Fruit fly (Drosophila melanogaster) whole organism, embryonic: ENCODE results near the gene anchor.

Experiments
- Adf1 ChIP-seq: fragments of 200-800 bp; sonication (Bioruptor generic); IDR thresholded peaks from 2 replicates; pipeline ENCODE4 v1.3.6; 2022; ENCODE audit warnings: missing biosample characterization, missing genetic modification characterization
- Blimp-1 ChIP-seq: fragments of 200-800 bp; sonication (Bioruptor generic); optimal IDR thresholded peaks from 3 replicates; lab custom pipeline; 2018; ENCODE audit warnings: missing biosample characterization, missing genetic modification characterization, mild to moderate bottlenecking, moderate library complexity, missing genetic modification reagents
- CG12659 ChIP-seq: fragments of 200-800 bp; sonication (Bioruptor generic); optimal IDR thresholded peaks from 3 replicates; lab custom pipeline; 2017; ENCODE audit warnings: mild to moderate bottlenecking, missing biosample characterization, missing genetic modification reagents, missing genetic modification characterization
- CG14014 ChIP-seq: fragments of 200-800 bp; sonication (Bioruptor generic); IDR thresholded peaks from 2 replicates; pipeline ENCODE4 v1.3.6; 2022; ENCODE audit warnings: missing biosample characterization, missing genetic modification characterization
- CG14667 ChIP-seq: fragments of 200-800 bp; sonication (Bioruptor generic); IDR thresholded peaks from 2 replicates; pipeline ENCODE4 v1.3.6; 2022; ENCODE audit warnings: missing biosample characterization, missing genetic modification characterization
- CG17359 ChIP-seq: fragments of 200-800 bp; sonication (Bioruptor generic); optimal IDR thresholded peaks from 3 replicates; lab custom pipeline; 2018; ENCODE audit warnings: missing biosample characterization, mild to moderate bottlenecking, missing genetic modification characterization, moderate library complexity
- CG17802 ChIP-seq: fragments of 200-800 bp; sonication (Bioruptor generic); optimal IDR thresholded peaks from 2 replicates; lab custom pipeline; 2018; ENCODE audit warnings: missing biosample characterization, mild to moderate bottlenecking, missing genetic modification characterization, moderate library complexity
- CG17912 ChIP-seq: fragments of 200-800 bp; sonication (Bioruptor generic); optimal IDR thresholded peaks from 2 replicates; lab custom pipeline; 2018; ENCODE audit warnings: missing biosample characterization, mild to moderate bottlenecking, missing genetic modification characterization
- CG18599 ChIP-seq: fragments of 200-800 bp; sonication (Bioruptor generic); optimal IDR thresholded peaks from 3 replicates; lab custom pipeline; 2017; ENCODE audit warnings: missing biosample characterization, missing genetic modification characterization, mild to moderate bottlenecking, moderate library complexity, missing genetic modification reagents
- CG2116 ChIP-seq: fragments of 200-800 bp; sonication (Bioruptor generic); optimal IDR thresholded peaks from 3 replicates; lab custom pipeline; 2018; ENCODE audit warnings: missing biosample characterization, mild to moderate bottlenecking, missing genetic modification characterization
- CG31365 ChIP-seq: fragments of 200-800 bp; sonication (Bioruptor generic); optimal IDR thresholded peaks from 2 replicates; lab custom pipeline; 2018; ENCODE audit warnings: missing biosample characterization, mild to moderate bottlenecking, missing genetic modification characterization
- CG31388 ChIP-seq: fragments of 200-800 bp; sonication (Bioruptor generic); optimal IDR thresholded peaks from 2 replicates; lab custom pipeline; 2016; ENCODE audit warnings: missing biosample characterization, missing genetic modification characterization
- CG3163 ChIP-seq: fragments of 200-800 bp; sonication (Bioruptor generic); optimal IDR thresholded peaks from 3 replicates; lab custom pipeline; 2016; ENCODE audit warnings: missing biosample characterization, missing genetic modification characterization
- CG4282 ChIP-seq: fragments of 200-800 bp; sonication (Bioruptor generic); optimal IDR thresholded peaks from 2 replicates; lab custom pipeline; 2016; ENCODE audit warnings: missing biosample characterization, missing genetic modification characterization
- CG6854 ChIP-seq: fragments of 200-800 bp; sonication (Bioruptor generic); optimal IDR thresholded peaks from 3 replicates; lab custom pipeline; 2017; ENCODE audit warnings: missing biosample characterization, mild to moderate bottlenecking, missing genetic modification characterization
- CG7556 ChIP-seq: fragments of 200-800 bp; sonication (Bioruptor generic); optimal IDR thresholded peaks from 2 replicates; lab custom pipeline; 2017; ENCODE audit warnings: missing biosample characterization, mild to moderate bottlenecking, missing genetic modification characterization
- CG8089 ChIP-seq: fragments of 200-800 bp; sonication (Bioruptor generic); optimal IDR thresholded peaks from 3 replicates; lab custom pipeline; 2016; ENCODE audit warnings: missing biosample characterization, missing genetic modification characterization
- CTCF ChIP-seq: fragments of 200-800 bp; sonication (Bioruptor generic); optimal IDR thresholded peaks from 2 replicates; lab custom pipeline; 2017; ENCODE audit warnings: missing biosample characterization, mild to moderate bottlenecking, missing genetic modification characterization, moderate library complexity
- Camta ChIP-seq: fragments of 200-800 bp; sonication (Bioruptor generic); optimal IDR thresholded peaks from 2 replicates; lab custom pipeline; 2016; ENCODE audit warnings: missing biosample characterization, missing genetic modification characterization
- Deaf1 ChIP-seq: fragments of 200-800 bp; optimal IDR thresholded peaks from 3 replicates; lab custom pipeline; 2019; ENCODE audit warnings: missing biosample characterization, mild to moderate bottlenecking, missing genetic modification characterization, moderate library complexity
- Dref ChIP-seq: fragments of 200-800 bp; sonication (Bioruptor generic); IDR thresholded peaks from 2 replicates; pipeline ENCODE4 v1.3.6; 2022; ENCODE audit warnings: missing biosample characterization, missing genetic modification characterization
- ERR ChIP-seq: fragments of 200-800 bp; sonication (Bioruptor generic); optimal IDR thresholded peaks from 2 replicates; lab custom pipeline; 2016; ENCODE audit warnings: missing biosample characterization, missing genetic modification characterization
- Eip74EF ChIP-seq, 2 experiments: fragments of 200-800 bp in 1 of 2; fragments of >200 bp in 1 of 2; sonication (Bioruptor generic) in 1 of 2; optimal IDR thresholded peaks; 2 replicates each; lab custom pipeline; 2017 to 2019; ENCODE audit warnings: missing biosample characterization in 2 of 2, missing genetic modification characterization in 2 of 2, mild to moderate bottlenecking in 1 of 2, moderate library complexity in 1 of 2
- Hey ChIP-seq: fragments of 200-800 bp; sonication (Bioruptor generic); optimal IDR thresholded peaks from 3 replicates; lab custom pipeline; 2018; ENCODE audit warnings: missing biosample characterization, mild to moderate bottlenecking, missing genetic modification characterization
- HmgD ChIP-seq: fragments of 200-800 bp; sonication (Bioruptor generic); optimal IDR thresholded peaks from 3 replicates; lab custom pipeline; 2016; ENCODE audit warnings: missing biosample characterization, missing genetic modification characterization
- Hr3 ChIP-seq: fragments of 200-800 bp; sonication (Bioruptor generic); optimal IDR thresholded peaks from 3 replicates; lab custom pipeline; 2016; ENCODE audit warnings: missing biosample characterization, missing genetic modification characterization
- Jarid2 ChIP-seq: fragments of 200-800 bp; sonication (Bioruptor generic); optimal IDR thresholded peaks from 3 replicates; lab custom pipeline; 2017; ENCODE audit warnings: mild to moderate bottlenecking, missing biosample characterization, missing genetic modification reagents, missing genetic modification characterization
- MTF-1 ChIP-seq: fragments of 200-800 bp; sonication (Bioruptor generic); optimal IDR thresholded peaks from 2 replicates; lab custom pipeline; 2018; ENCODE audit warnings: missing biosample characterization, mild to moderate bottlenecking, missing genetic modification characterization, borderline replicate concordance
- Nf-YA ChIP-seq: fragments of 200-800 bp; sonication (Bioruptor generic); IDR thresholded peaks from 2 replicates; pipeline ENCODE4 v1.3.6; 2022; ENCODE audit warnings: missing biosample characterization, missing genetic modification characterization
- Ravus ChIP-seq: fragments of 200-800 bp; sonication (Bioruptor generic); IDR thresholded peaks from 2 replicates; pipeline ENCODE4 v1.3.6; 2022; ENCODE audit warnings: missing biosample characterization, missing genetic modification characterization
- Sry-δ ChIP-seq: fragments of 200-800 bp; sonication (Bioruptor generic); optimal IDR thresholded peaks from 2 replicates; lab custom pipeline; 2016; ENCODE audit warnings: missing biosample characterization, missing genetic modification characterization
- ap ChIP-seq: fragments of 200-800 bp; sonication (Bioruptor generic); IDR thresholded peaks from 2 replicates; pipeline ENCODE4 v1.3.6; 2022; ENCODE audit warnings: missing biosample characterization, missing genetic modification characterization
- cg ChIP-seq: fragments of 200-800 bp; sonication (Bioruptor generic); optimal IDR thresholded peaks from 3 replicates; lab custom pipeline; 2019; ENCODE audit warnings: missing biosample characterization, mild to moderate bottlenecking, missing genetic modification characterization, moderate library complexity
- chif ChIP-seq, 2 experiments: fragments of 200-800 bp; sonication (Bioruptor generic); optimal IDR thresholded peaks; 3 replicates each; lab custom pipeline; 2016; ENCODE audit warnings: missing biosample characterization in 2 of 2, missing genetic modification characterization in 2 of 2
- crol ChIP-seq: fragments of 200-800 bp; sonication (Bioruptor generic); IDR thresholded peaks from 2 replicates; pipeline ENCODE4 v1.3.6; 2022; ENCODE audit warnings: missing biosample characterization, missing genetic modification characterization
- cwo ChIP-seq: fragments of 200-800 bp; sonication (Bioruptor generic); optimal IDR thresholded peaks from 3 replicates; lab custom pipeline; 2017; ENCODE audit warnings: missing biosample characterization, missing genetic modification characterization, mild to moderate bottlenecking, moderate library complexity, missing genetic modification reagents
- emc ChIP-seq: fragments of 200-800 bp; sonication (Bioruptor generic); optimal IDR thresholded peaks from 2 replicates; lab custom pipeline; 2016; ENCODE audit warnings: missing biosample characterization, missing genetic modification characterization
- ewg ChIP-seq: fragments of 200-800 bp; sonication (Bioruptor generic); optimal IDR thresholded peaks from 3 replicates; lab custom pipeline; 2017; ENCODE audit warnings: mild to moderate bottlenecking, missing biosample characterization, missing genetic modification reagents, missing genetic modification characterization
- h ChIP-seq: fragments of >200 bp; optimal IDR thresholded peaks from 2 replicates; lab custom pipeline; 2017
- hkb ChIP-seq, 2 experiments: fragments of 200-800 bp in 1 of 2; fragments of >200 bp in 1 of 2; sonication (Bioruptor generic) in 1 of 2; IDR thresholded peaks in 1 of 2; optimal IDR thresholded peaks in 1 of 2; 2 replicates each; pipeline versions ENCODE4 v1.3.6 to Lab custom; 2017 to 2022; ENCODE audit warnings: missing biosample characterization in 1 of 2, missing genetic modification characterization in 1 of 2
- jigr1 ChIP-seq: fragments of 200-800 bp; sonication (Bioruptor generic); IDR thresholded peaks from 3 replicates; pipeline ENCODE4 v1.3.6; 2022; ENCODE audit warnings: missing biosample characterization, missing genetic modification characterization
- ken ChIP-seq: fragments of 200-800 bp; sonication (Bioruptor generic); IDR thresholded peaks from 3 replicates; pipeline ENCODE4 v1.3.6; 2022; ENCODE audit warnings: missing biosample characterization, missing genetic modification characterization
- mld ChIP-seq: fragments of 200-800 bp; sonication (Bioruptor generic); IDR thresholded peaks from 3 replicates; pipeline ENCODE4 v1.3.6; 2022; ENCODE audit warnings: missing biosample characterization, missing genetic modification characterization; ENCODE audit not compliant: partially characterized antibody
- otp ChIP-seq: fragments of 200-800 bp; sonication (Bioruptor generic); IDR thresholded peaks from 3 replicates; pipeline ENCODE4, ENCODE4 v1.3.6; 2022; ENCODE audit warnings: missing biosample characterization, missing genetic modification characterization
- ranshi ChIP-seq: fragments of 200-800 bp; sonication (Bioruptor generic); IDR thresholded peaks from 2 replicates; pipeline ENCODE4 v1.3.6; 2022; ENCODE audit warnings: missing biosample characterization, missing genetic modification characterization
- salm ChIP-seq: fragments of 200-800 bp; sonication (Bioruptor generic); optimal IDR thresholded peaks from 2 replicates; lab custom pipeline; 2018; ENCODE audit warnings: missing biosample characterization, mild to moderate bottlenecking, missing genetic modification characterization
- tgo ChIP-seq: fragments of 200-800 bp; sonication (Bioruptor generic); IDR thresholded peaks from 3 replicates; pipeline ENCODE4 v1.3.6; 2022; ENCODE audit warnings: missing biosample characterization, missing genetic modification characterization
- tna ChIP-seq: fragments of 200-800 bp; sonication (Bioruptor generic); IDR thresholded peaks from 2 replicates; pipeline ENCODE4 v1.3.6; 2022; ENCODE audit warnings: missing biosample characterization, missing genetic modification characterization; ENCODE audit not compliant: partially characterized antibody
- twi ChIP-seq: fragments of 200-800 bp; optimal IDR thresholded peaks from 2 replicates; lab custom pipeline; 2019; ENCODE audit warnings: missing biosample characterization, mild to moderate bottlenecking, missing genetic modification characterization, moderate library complexity
- unc-4 ChIP-seq: fragments of 200-800 bp; sonication (Bioruptor generic); IDR thresholded peaks from 2 replicates; pipeline ENCODE4 v1.3.6; 2022; ENCODE audit warnings: missing biosample characterization, missing genetic modification characterization; ENCODE audit not compliant: partially characterized antibody
- vfl ChIP-seq: fragments of 200-800 bp; sonication (Bioruptor generic); optimal IDR thresholded peaks from 2 replicates; lab custom pipeline; 2016; ENCODE audit warnings: missing biosample characterization, missing genetic modification characterization
- zfh1 ChIP-seq: fragments of 200-800 bp; sonication (Bioruptor generic); IDR thresholded peaks from 3 replicates; pipeline ENCODE4 v1.3.6; 2022; ENCODE audit warnings: missing biosample characterization, missing genetic modification characterization

Gene anchor

dm6 chr3L:17584718-17585117 lies 36.9 kb upstream of the anchor start:
- no peak for TF ChIP-seq jigr1
- TF ChIP-seq otp (GFP tag; lab: Robert Waterston, UW): no peak
- TF ChIP-seq CG31365 (tag; lab: Kevin White, UChicago): no peak
- peak; percentile 89 for TF ChIP-seq crol (GFP tag; lab: Robert Waterston, UW)
- TF ChIP-seq ap (GFP tag; lab: Robert Waterston, UW): no peak
- TF ChIP-seq CTCF (GFP tag; lab: Kevin White, UChicago): no peak
- TF ChIP-seq CG17802: no peak
- no peak for TF ChIP-seq cwo (GFP tag; lab: Kevin White, UChicago)
- no peak for TF ChIP-seq CG14014 (GFP tag; lab: Robert Waterston, UW)
- TF ChIP-seq Eip74EF (GFP tag; optimal IDR thresholded peaks at IDR 0.05; lab: Kevin White, UChicago): peak in 1 of 2 experiments; percentile 15
- no peak for TF ChIP-seq CG3163 (GFP tag; lab: Kevin White, UChicago)
- TF ChIP-seq CG17912: no peak
- TF ChIP-seq cg (GFP tag; lab: Kevin White, UChicago): peak; percentile 56
- no peak for TF ChIP-seq ewg (GFP tag; lab: Kevin White, UChicago)
- no peak for TF ChIP-seq CG18599 (GFP tag; lab: Kevin White, UChicago)
- TF ChIP-seq chif (GFP tag; optimal IDR thresholded peaks at IDR 0.05; lab: Kevin White, UChicago): no peak
- TF ChIP-seq ERR (GFP tag; lab: Kevin White, UChicago): no peak
- TF ChIP-seq tgo: no peak
- TF ChIP-seq unc-4 (GFP tag; lab: Robert Waterston, UW): no peak
- TF ChIP-seq CG2116 (GFP tag; lab: Kevin White, UChicago): no peak
- TF ChIP-seq salm (tag; lab: Kevin White, UChicago): no peak
- TF ChIP-seq Deaf1 (tag; lab: Kevin White, UChicago): no peak
- no peak for TF ChIP-seq emc (GFP tag; lab: Kevin White, UChicago)
- TF ChIP-seq mld (GFP tag; lab: Robert Waterston, UW): 0 out of 3 replicates have a peak, but pooled peaks have one; percentile 21
- peak; percentile 35 for TF ChIP-seq Blimp-1 (GFP tag; lab: Kevin White, UChicago)
- no peak for TF ChIP-seq CG14667
- TF ChIP-seq CG8089 (GFP tag; lab: Kevin White, UChicago): no peak
- TF ChIP-seq Adf1 (GFP tag; lab: Robert Waterston, UW): peak; percentile 75
- TF ChIP-seq Nf-YA (GFP tag; lab: Robert Waterston, UW): no peak
- no peak for TF ChIP-seq CG31388 (GFP tag; lab: Kevin White, UChicago)
- TF ChIP-seq h (lab: Kevin White, UChicago): no peak
- TF ChIP-seq Ravus (GFP tag; lab: Robert Waterston, UW): no peak
- TF ChIP-seq ken (GFP tag; lab: Robert Waterston, UW): 0 out of 3 replicates have a peak, but pooled peaks have one; percentile 22
- no peak for TF ChIP-seq twi (tag; lab: Kevin White, UChicago)
- no peak for TF ChIP-seq CG6854 (GFP tag; lab: Kevin White, UChicago)
- no peak for TF ChIP-seq Sry-δ (GFP tag; lab: Kevin White, UChicago)
- TF ChIP-seq Hr3 (GFP tag; lab: Kevin White, UChicago): no peak
- 0 out of 2 replicates have a peak, but pooled peaks have one; percentile 20 for TF ChIP-seq tna (GFP tag; lab: Robert Waterston, UW)
- TF ChIP-seq Dref (GFP tag; lab: Robert Waterston, UW): no peak
- TF ChIP-seq CG7556 (GFP tag; lab: Kevin White, UChicago): no peak
- TF ChIP-seq Camta (GFP tag; lab: Kevin White, UChicago): no peak
- TF ChIP-seq CG12659 (GFP tag; lab: Kevin White, UChicago): no peak
- TF ChIP-seq zfh1: no peak
- no peak for TF ChIP-seq HmgD (GFP tag; lab: Kevin White, UChicago)
- no peak for TF ChIP-seq hkb (optimal IDR thresholded peaks at IDR 0.05; lab: Kevin White, UChicago)
- no peak for TF ChIP-seq hkb (GFP tag; IDR thresholded peaks at IDR 0.05; lab: Robert Waterston, UW)
- no peak for TF ChIP-seq CG17359 (tag; lab: Kevin White, UChicago)
- no peak for TF ChIP-seq Hey (tag; lab: Kevin White, UChicago)
- no peak for TF ChIP-seq CG4282 (GFP tag; lab: Kevin White, UChicago)
- TF ChIP-seq vfl (GFP tag; lab: Kevin White, UChicago): no peak
- TF ChIP-seq Jarid2 (GFP tag; lab: Kevin White, UChicago): no peak
- TF ChIP-seq MTF-1 (GFP tag; lab: Kevin White, UChicago): no peak
- no peak for TF ChIP-seq ranshi (GFP tag; lab: Robert Waterston, UW)
